Worm (Caenorhabditis elegans) whole organism, early embryonic: ENCODE measurements around the gene btb-17.

Experiments used
- B0310.2 ChIP-seq: sonication (generic microtip); optimal IDR thresholded peaks from 2 replicates; lab custom pipeline; 2016; ENCODE audit warnings: mild to moderate bottlenecking, missing genetic modification characterization, missing compliant biosample characterization
- F13C5.2 ChIP-seq: sonication (generic microtip); optimal IDR thresholded peaks from 2 replicates; lab custom pipeline; 2017; ENCODE audit warnings: mild to moderate bottlenecking, missing genetic modification characterization, inconsistent platforms, missing compliant biosample characterization
- aly-1 ChIP-seq: sonication (generic microtip); optimal IDR thresholded peaks from 2 replicates; lab custom pipeline; 2016; ENCODE audit warnings: missing genetic modification characterization, missing compliant biosample characterization
- ama-1 ChIP-seq: fragments of 150-350 bp; optimal IDR thresholded peaks from 2 replicates; lab custom pipeline; 2014
- ceh-13 ChIP-seq: fragments of 200-800 bp; sonication (Bioruptor generic); optimal IDR thresholded peaks from 2 replicates; lab custom pipeline; 2018; ENCODE audit warnings: mild to moderate bottlenecking, missing genetic modification characterization, missing compliant biosample characterization
- ceh-36 ChIP-seq: sonication (generic microtip); optimal IDR thresholded peaks from 2 replicates; lab custom pipeline; 2016; ENCODE audit warnings: missing genetic modification characterization, inconsistent platforms, missing compliant biosample characterization
- ets-7 ChIP-seq: sonication (generic microtip); optimal IDR thresholded peaks from 2 replicates; lab custom pipeline; 2016; ENCODE audit warnings: missing genotype, missing genetic modification characterization, missing compliant biosample characterization
- flt-1 ChIP-seq: fragments of 200-800 bp; sonication (Bioruptor generic); IDR thresholded peaks from 2 replicates; pipeline ENCODE4 v1.3.6; 2022; ENCODE audit warnings: missing genetic modification characterization, missing compliant biosample characterization
- hmbx-1 ChIP-seq: sonication (generic microtip); optimal IDR thresholded peaks from 2 replicates; lab custom pipeline; 2016; ENCODE audit warnings: mild to moderate bottlenecking, missing genetic modification characterization, missing compliant biosample characterization
- hmg-4 ChIP-seq: fragments of 200-800 bp; sonication (Bioruptor generic); optimal IDR thresholded peaks from 2 replicates; lab custom pipeline; 2018; ENCODE audit warnings: mild to moderate bottlenecking, missing genetic modification characterization, missing compliant biosample characterization
- hnd-1 ChIP-seq: sonication (generic microtip); optimal IDR thresholded peaks from 2 replicates; lab custom pipeline; 2016; ENCODE audit warnings: missing genetic modification characterization, missing compliant biosample characterization
- pes-1 ChIP-seq: fragments of 200-800 bp; sonication (Bioruptor generic); IDR thresholded peaks from 2 replicates; pipeline ENCODE4 v1.3.6; 2022; ENCODE audit warnings: missing genetic modification reagents, missing genetic modification characterization, missing compliant biosample characterization
- scrt-1 ChIP-seq: fragments of 200-800 bp; sonication (Bioruptor generic); IDR thresholded peaks from 2 replicates; pipeline ENCODE4 v1.3.6; 2022; ENCODE audit warnings: missing genetic modification characterization, missing compliant biosample characterization
- sea-1 ChIP-seq: fragments of 200-800 bp; sonication (Bioruptor generic); conservative IDR thresholded peaks from 2 replicates; pipeline ENCODE4 v1.3.6; 2022; ENCODE audit warnings: missing genetic modification characterization, missing compliant biosample characterization
- tbx-11 ChIP-seq: fragments of 200-800 bp; sonication (Bioruptor generic); IDR thresholded peaks from 2 replicates; pipeline ENCODE4 v1.3.6; 2022; ENCODE audit warnings: missing genetic modification characterization, missing compliant biosample characterization
- tbx-37 ChIP-seq: fragments of 200-800 bp; sonication (Bioruptor generic); conservative IDR thresholded peaks from 2 replicates; pipeline ENCODE4 v1.3.6; 2022; ENCODE audit warnings: missing genetic modification reagents, missing genetic modification characterization, missing compliant biosample characterization
- tra-4 ChIP-seq: sonication (generic microtip); optimal IDR thresholded peaks from 2 replicates; lab custom pipeline; 2017; ENCODE audit warnings: missing genetic modification characterization, missing compliant biosample characterization

The btb-17 gene

ce11 chrII:3303582-3303981 lies 8.4 kb downstream of the btb-17 start:
- TF ChIP-seq hmg-4 (GFP tag; lab: Kevin White, UChicago) (no peak), sea-1 (GFP tag; lab: Robert Waterston, UW) (no peak), tra-4 (tag; lab: Kevin White, UChicago) (no peak), tbx-11 (GFP tag; lab: Robert Waterston, UW) (no peak), flt-1 (GFP tag; lab: Robert Waterston, UW) (no peak), hmbx-1 (tag; lab: Kevin White, UChicago) (no peak), ama-1 (lab: Kevin White, UChicago) (no peak), scrt-1 (GFP tag; lab: Robert Waterston, UW) (no peak), F13C5.2 (tag; lab: Kevin White, UChicago) (no peak), B0310.2 (tag; lab: Kevin White, UChicago) (no peak)

ce11 chrII:3309963-3310362 lies 14.8 kb downstream of the btb-17 start:
- peak; percentile 35; the same call in 1 of the 2 replicates for TF ChIP-seq tbx-37 (GFP tag; lab: Robert Waterston, UW)

- TF ChIP-seq aly-1 (tag; lab: Kevin White, UChicago) (no peak), sea-1 (GFP tag; lab: Robert Waterston, UW) (no peak), hnd-1 (tag; lab: Kevin White, UChicago) (no peak), flt-1 (GFP tag; lab: Robert Waterston, UW) (no peak), hmg-4 (GFP tag; lab: Kevin White, UChicago) (no peak), ceh-13 (no peak), tbx-37 (GFP tag; lab: Robert Waterston, UW) (no peak), F13C5.2 (tag; lab: Kevin White, UChicago) (no peak), ama-1 (lab: Kevin White, UChicago) (no peak), tra-4 (tag; lab: Kevin White, UChicago) (no peak), tbx-11 (GFP tag; lab: Robert Waterston, UW) (no peak), hmbx-1 (tag; lab: Kevin White, UChicago) (no peak), ceh-36 (tag; lab: Kevin White, UChicago) (no peak), pes-1 (GFP tag; lab: Robert Waterston, UW) (no peak)
Observed at ce11 chrII:3310957-3311657, 15.9 kb downstream of the btb-17 start.

- TF ChIP-seq ceh-13 (no peak), aly-1 (tag; lab: Kevin White, UChicago) (no peak), flt-1 (GFP tag; lab: Robert Waterston, UW) (no peak), ama-1 (lab: Kevin White, UChicago) (no peak), B0310.2 (tag; lab: Kevin White, UChicago) (no peak), hnd-1 (tag; lab: Kevin White, UChicago) (no peak), ceh-36 (tag; lab: Kevin White, UChicago) (no peak), hmg-4 (GFP tag; lab: Kevin White, UChicago) (no peak), F13C5.2 (tag; lab: Kevin White, UChicago) (no peak), tbx-37 (GFP tag; lab: Robert Waterston, UW) (no peak), scrt-1 (GFP tag; lab: Robert Waterston, UW) (no peak), sea-1 (GFP tag; lab: Robert Waterston, UW) (no peak), pes-1 (GFP tag; lab: Robert Waterston, UW) (no peak)
Observed at ce11 chrII:3313442-3313841, 18.2 kb downstream of the btb-17 start, which contains the start of gene F39E9.6. Gene F39E9.6, minus strand, starts transcription at chrII:3313542.

- TF ChIP-seq hmbx-1 (tag; lab: Kevin White, UChicago) (no peak), sea-1 (GFP tag; lab: Robert Waterston, UW) (no peak), pes-1 (GFP tag; lab: Robert Waterston, UW) (no peak), ets-7 (tag; lab: Kevin White, UChicago) (no peak), tbx-11 (GFP tag; lab: Robert Waterston, UW) (no peak), ceh-36 (tag; lab: Kevin White, UChicago) (no peak), ceh-13 (no peak), tra-4 (tag; lab: Kevin White, UChicago) (no peak), aly-1 (tag; lab: Kevin White, UChicago) (no peak), hmg-4 (GFP tag; lab: Kevin White, UChicago) (no peak), F13C5.2 (tag; lab: Kevin White, UChicago) (no peak), hnd-1 (tag; lab: Kevin White, UChicago) (no peak), tbx-37 (GFP tag; lab: Robert Waterston, UW) (no peak), flt-1 (GFP tag; lab: Robert Waterston, UW) (no peak), ama-1 (lab: Kevin White, UChicago) (no peak), scrt-1 (GFP tag; lab: Robert Waterston, UW) (no peak)
Observed at ce11 chrII:3318839-3319238, 23.6 kb downstream of the btb-17 start.

- TF ChIP-seq hmbx-1 (tag; lab: Kevin White, UChicago) (no peak), tbx-37 (GFP tag; lab: Robert Waterston, UW) (no peak), ceh-13 (no peak), F13C5.2 (tag; lab: Kevin White, UChicago) (no peak), hnd-1 (tag; lab: Kevin White, UChicago) (no peak), ceh-36 (tag; lab: Kevin White, UChicago) (no peak), scrt-1 (GFP tag; lab: Robert Waterston, UW) (no peak), pes-1 (GFP tag; lab: Robert Waterston, UW) (no peak), flt-1 (GFP tag; lab: Robert Waterston, UW) (no peak), tra-4 (tag; lab: Kevin White, UChicago) (no peak), hmg-4 (GFP tag; lab: Kevin White, UChicago) (no peak), aly-1 (tag; lab: Kevin White, UChicago) (no peak), ama-1 (lab: Kevin White, UChicago) (no peak), tbx-11 (GFP tag; lab: Robert Waterston, UW) (no peak), ets-7 (tag; lab: Kevin White, UChicago) (no peak), sea-1 (GFP tag; lab: Robert Waterston, UW) (no peak), B0310.2 (tag; lab: Kevin White, UChicago) (no peak)
Observed at ce11 chrII:3322257-3322656, 27.1 kb downstream of the btb-17 start, which contains the start of gene Y46D2A.1. Gene Y46D2A.1, plus strand, starts transcription at chrII:3322557.
